Worm (Caenorhabditis elegans) whole organism, L2 larva: Measurements from ENCODE around the gene mec-3.
A peak's percentile ranks its signal among the peaks of the same experiment; 100 is the strongest.

Experiments
- Y55F3AM.14 ChIP-seq: fragments of 200-800 bp; sonication (Bioruptor generic); optimal IDR thresholded peaks from 2 replicates; lab custom pipeline; 2018; ENCODE audit warnings: mild to moderate bottlenecking, missing genetic modification characterization, missing compliant biosample characterization
- ama-1 ChIP-seq: fragments of 150-350 bp; optimal IDR thresholded peaks from 2 replicates; lab custom pipeline; 2018; ENCODE audit warnings: inconsistent platforms
- blmp-1 ChIP-seq: sonication (generic microtip); optimal IDR thresholded peaks from 2 replicates; lab custom pipeline; 2017; ENCODE audit warnings: missing genetic modification characterization, mild to moderate bottlenecking, missing compliant biosample characterization, antibody characterized with exemption, moderate library complexity; ENCODE audit not compliant: insufficient read depth
- crh-2 ChIP-seq: sonication (generic microtip); optimal IDR thresholded peaks from 2 replicates; lab custom pipeline; 2017; ENCODE audit warnings: missing biosample characterization, missing genetic modification characterization
- elt-1 ChIP-seq: fragments of 150-350 bp; optimal IDR thresholded peaks from 2 replicates; lab custom pipeline; 2014; ENCODE audit warnings: missing biosample characterization, missing genetic modification characterization
- elt-3 ChIP-seq: sonication (generic microtip); optimal IDR thresholded peaks from 2 replicates; lab custom pipeline; 2017; ENCODE audit warnings: missing biosample characterization, missing genetic modification characterization
- lin-11 ChIP-seq: fragments of 150-350 bp; sonication (generic microtip); optimal IDR thresholded peaks from 2 replicates; lab custom pipeline; 2014; ENCODE audit warnings: missing biosample characterization, missing genetic modification characterization, inconsistent platforms, mixed read lengths
- lin-13 ChIP-seq: fragments of 150-350 bp; optimal IDR thresholded peaks from 2 replicates; lab custom pipeline; 2014; ENCODE audit warnings: missing biosample characterization, missing genetic modification reagents, missing genetic modification characterization
- lin-39 ChIP-seq: fragments of 150-350 bp; optimal IDR thresholded peaks from 2 replicates; lab custom pipeline; 2014; ENCODE audit warnings: missing biosample characterization, missing genetic modification reagents, missing genetic modification characterization
- mab-5 ChIP-seq: fragments of 150-350 bp; optimal IDR thresholded peaks from 2 replicates; lab custom pipeline; 2014; ENCODE audit warnings: missing biosample characterization, missing genetic modification characterization
- nhr-10 ChIP-seq: sonication (generic microtip); optimal IDR thresholded peaks from 2 replicates; lab custom pipeline; 2017; ENCODE audit warnings: missing biosample characterization, missing genetic modification characterization
- nhr-11 ChIP-seq: fragments of 150-350 bp; optimal IDR thresholded peaks from 2 replicates; lab custom pipeline; 2014; ENCODE audit warnings: missing biosample characterization, missing genetic modification characterization
- unc-39 ChIP-seq: fragments of 150-350 bp; optimal IDR thresholded peaks from 2 replicates; lab custom pipeline; 2014; ENCODE audit warnings: missing biosample characterization, missing genetic modification characterization
- ztf-11 ChIP-seq: sonication (generic microtip); optimal IDR thresholded peaks from 2 replicates; lab custom pipeline; 2017; ENCODE audit warnings: missing biosample characterization, missing genetic modification characterization

DNA sequence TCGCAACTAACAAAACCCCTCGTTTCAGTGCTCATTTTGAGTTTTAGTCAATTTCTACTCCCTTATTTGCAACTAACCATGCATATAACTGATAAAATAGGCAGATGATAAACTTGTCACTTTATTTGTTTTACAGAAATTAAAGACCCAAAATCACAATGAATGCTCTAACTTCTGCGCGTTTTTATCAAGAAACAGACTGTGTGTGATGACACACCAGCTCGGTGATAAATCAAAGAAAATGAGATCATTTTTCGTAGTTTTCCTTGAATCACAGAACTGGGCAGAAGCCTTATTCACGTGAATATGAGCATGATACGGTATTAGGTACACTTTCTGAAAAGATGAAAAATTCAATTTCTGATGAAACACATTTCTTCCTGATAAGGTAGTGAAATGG, 1.5 kb upstream of the mec-3 start:
- no peak for TF ChIP-seq blmp-1 (tag; lab: Kevin White, UChicago)
- no peak for TF ChIP-seq ztf-11 (tag; lab: Kevin White, UChicago)
- no peak for TF ChIP-seq nhr-11
- TF ChIP-seq elt-1, result no peak
- TF ChIP-seq ama-1 (lab: Kevin White, UChicago), result no peak
- no peak for TF ChIP-seq unc-39 (tag; lab: Kevin White, UChicago)
- peak; percentile 33 for TF ChIP-seq crh-2 (tag; lab: Kevin White, UChicago)
- no peak for TF ChIP-seq Y55F3AM.14 (GFP tag; lab: Kevin White, UChicago)
- TF ChIP-seq lin-39, result no peak
- TF ChIP-seq lin-11 (tag; lab: Kevin White, UChicago), result no peak
- TF ChIP-seq lin-13, result no peak
- no peak for TF ChIP-seq elt-3 (tag; lab: Kevin White, UChicago)
- no peak for TF ChIP-seq mab-5
- TF ChIP-seq nhr-10 (tag; lab: Kevin White, UChicago), result no peak
